Worm (Caenorhabditis elegans) whole organism, early embryonic: ENCODE results near the gene W07A12.8.

Experiments
- B0310.2 ChIP-seq: sonication (generic microtip); optimal IDR thresholded peaks from 2 replicates; lab custom pipeline; 2016; ENCODE audit warnings: mild to moderate bottlenecking, missing genetic modification characterization, missing compliant biosample characterization
- aly-1 ChIP-seq: sonication (generic microtip); optimal IDR thresholded peaks from 2 replicates; lab custom pipeline; 2016; ENCODE audit warnings: missing genetic modification characterization, missing compliant biosample characterization
- ama-1 ChIP-seq: fragments of 150-350 bp; optimal IDR thresholded peaks from 2 replicates; lab custom pipeline; 2014
- ceh-13 ChIP-seq: fragments of 200-800 bp; sonication (Bioruptor generic); optimal IDR thresholded peaks from 2 replicates; lab custom pipeline; 2018; ENCODE audit warnings: mild to moderate bottlenecking, missing genetic modification characterization, missing compliant biosample characterization
- ets-7 ChIP-seq: sonication (generic microtip); optimal IDR thresholded peaks from 2 replicates; lab custom pipeline; 2016; ENCODE audit warnings: missing genotype, missing genetic modification characterization, missing compliant biosample characterization
- flt-1 ChIP-seq: fragments of 200-800 bp; sonication (Bioruptor generic); IDR thresholded peaks from 2 replicates; pipeline ENCODE4 v1.3.6; 2022; ENCODE audit warnings: missing genetic modification characterization, missing compliant biosample characterization
- hmbx-1 ChIP-seq: sonication (generic microtip); optimal IDR thresholded peaks from 2 replicates; lab custom pipeline; 2016; ENCODE audit warnings: mild to moderate bottlenecking, missing genetic modification characterization, missing compliant biosample characterization
- hmg-4 ChIP-seq: fragments of 200-800 bp; sonication (Bioruptor generic); optimal IDR thresholded peaks from 2 replicates; lab custom pipeline; 2018; ENCODE audit warnings: mild to moderate bottlenecking, missing genetic modification characterization, missing compliant biosample characterization
- pes-1 ChIP-seq: fragments of 200-800 bp; sonication (Bioruptor generic); IDR thresholded peaks from 2 replicates; pipeline ENCODE4 v1.3.6; 2022; ENCODE audit warnings: missing genetic modification reagents, missing genetic modification characterization, missing compliant biosample characterization
- scrt-1 ChIP-seq: fragments of 200-800 bp; sonication (Bioruptor generic); IDR thresholded peaks from 2 replicates; pipeline ENCODE4 v1.3.6; 2022; ENCODE audit warnings: missing genetic modification characterization, missing compliant biosample characterization
- sea-1 ChIP-seq: fragments of 200-800 bp; sonication (Bioruptor generic); conservative IDR thresholded peaks from 2 replicates; pipeline ENCODE4 v1.3.6; 2022; ENCODE audit warnings: missing genetic modification characterization, missing compliant biosample characterization
- tbx-11 ChIP-seq: fragments of 200-800 bp; sonication (Bioruptor generic); IDR thresholded peaks from 2 replicates; pipeline ENCODE4 v1.3.6; 2022; ENCODE audit warnings: missing genetic modification characterization, missing compliant biosample characterization

DNA sequence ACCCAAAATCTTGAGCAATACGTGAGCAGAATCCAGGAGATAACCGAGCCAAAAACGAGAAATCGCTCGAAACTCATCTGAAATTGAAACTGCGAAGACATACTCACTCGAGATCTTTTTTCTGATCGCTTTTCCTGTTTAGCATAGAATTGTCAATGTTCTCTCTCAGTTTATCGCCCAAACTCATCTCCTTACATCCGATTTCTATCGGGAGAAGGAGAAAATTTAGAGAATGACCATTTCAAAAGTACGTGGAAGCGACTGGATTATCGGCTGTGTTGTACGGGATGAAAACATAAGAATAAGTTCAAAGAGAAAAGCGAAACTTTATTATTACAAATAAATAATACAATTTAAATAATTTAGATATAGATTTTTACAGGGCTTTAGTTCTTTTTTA, 7.2 kb upstream of the W07A12.8 start, which contains the start of gene T23G7.2:
- TF ChIP-seq tbx-11 (GFP tag; lab: Robert Waterston, UW) (no peak), sea-1 (GFP tag; lab: Robert Waterston, UW) (no peak), ceh-13 (GFP tag; lab: Kevin White, UChicago) (no peak), hmg-4 (GFP tag; lab: Kevin White, UChicago) (no peak), flt-1 (no peak), ama-1 (no peak), pes-1 (no peak), hmbx-1 (tag; lab: Kevin White, UChicago) (no peak), aly-1 (tag; lab: Kevin White, UChicago) (no peak), B0310.2 (tag; lab: Kevin White, UChicago) (no peak), ets-7 (tag; lab: Kevin White, UChicago) (no peak), scrt-1 (GFP tag; lab: Robert Waterston, UW) (no peak)
